Worm (Caenorhabditis elegans) whole organism, midembryonic: ENCODE data around the gene gst-44.

Experiments used
- flt-1 ChIP-seq: fragments of 200-800 bp; sonication (Bioruptor generic); IDR thresholded peaks from 2 replicates; pipeline ENCODE4 v1.3.6; 2022; ENCODE audit warnings: missing genetic modification characterization, missing compliant biosample characterization
- klf-2 ChIP-seq: fragments of 200-800 bp; sonication (Bioruptor generic); conservative IDR thresholded peaks from 2 replicates; pipeline ENCODE4 v1.3.6; 2022; ENCODE audit warnings: missing genetic modification reagents, missing genetic modification characterization, missing compliant biosample characterization
- ref-1 ChIP-seq: fragments of 200-800 bp; sonication (Bioruptor generic); conservative IDR thresholded peaks from 2 replicates; pipeline ENCODE4 v1.3.6; 2022; ENCODE audit warnings: missing genetic modification reagents, missing genetic modification characterization, missing compliant biosample characterization
- tab-1 ChIP-seq: fragments of 200-800 bp; sonication (Bioruptor generic); IDR thresholded peaks from 2 replicates; pipeline ENCODE4 v1.3.6; 2022; ENCODE audit warnings: missing genetic modification characterization, missing compliant biosample characterization
- ztf-23 ChIP-seq: fragments of 200-800 bp; sonication (Bioruptor generic); IDR thresholded peaks from 2 replicates; pipeline ENCODE4 v1.3.6; 2022; ENCODE audit warnings: missing genetic modification reagents, missing genetic modification characterization, missing compliant biosample characterization
- ztf-29 ChIP-seq: fragments of 200-800 bp; sonication (Bioruptor generic); IDR thresholded peaks from 2 replicates; pipeline ENCODE4 v1.3.6; 2022; ENCODE audit warnings: missing genetic modification reagents, missing genetic modification characterization, missing compliant biosample characterization

ce11 chrV:16352282-16352681, 38.4 kb upstream of the gst-44 start:
- TF ChIP-seq tab-1 (GFP tag; lab: Robert Waterston, UW), result no peak
- no peak for TF ChIP-seq ztf-23 (GFP tag; lab: Robert Waterston, UW)
- no peak for TF ChIP-seq flt-1 (GFP tag; lab: Robert Waterston, UW)
- no peak for TF ChIP-seq ztf-29 (GFP tag; lab: Robert Waterston, UW)
- TF ChIP-seq ref-1 (GFP tag; lab: Robert Waterston, UW), result no peak
- no peak for TF ChIP-seq klf-2
